Fruit fly (Drosophila melanogaster) whole organism, wandering third instar larva: ENCODE results near the gene CG15406.

Experiments
- Mio ChIP-seq: sonication (Bioruptor generic); optimal IDR thresholded peaks from 2 replicates; lab custom pipeline; 2016; ENCODE audit warnings: missing biosample characterization, missing genetic modification characterization
- N ChIP-seq: fragments of >200 bp; optimal IDR thresholded peaks from 2 replicates; lab custom pipeline; 2018; ENCODE audit warnings: missing biosample characterization, missing external identifiers, missing genetic modification characterization
- OdsH ChIP-seq: fragments of 200-800 bp; sonication (Bioruptor generic); optimal IDR thresholded peaks from 2 replicates; lab custom pipeline; 2016; ENCODE audit warnings: missing biosample characterization, mild to moderate bottlenecking, missing genetic modification characterization
- pan ChIP-seq: fragments of >200 bp; optimal IDR thresholded peaks from 2 replicates; lab custom pipeline; 2017
- psq ChIP-seq: fragments of 200-800 bp; sonication (Bioruptor generic); optimal IDR thresholded peaks from 3 replicates; lab custom pipeline; 2017; ENCODE audit warnings: missing biosample characterization, mild to moderate bottlenecking, missing genetic modification characterization, moderate library complexity

- TF ChIP-seq psq (GFP tag; lab: Kevin White, UChicago) (peak; percentile 85), OdsH (GFP tag; lab: Kevin White, UChicago) (peak; percentile 91), N (GFP tag; lab: Kevin White, UChicago) (no peak), Mio (GFP tag; lab: Kevin White, UChicago) (peak; percentile 66), pan (no peak)
Observed at dm6 chr2L:3348146-3348747, 39.2 kb downstream of the CG15406 start.
